Worm (Caenorhabditis elegans) whole organism, young adult: ENCODE measurements around the gene Y32B12C.1.

ENCODE experiments used
- F22D6.2 ChIP-seq: sonication (generic microtip); optimal IDR thresholded peaks from 2 replicates; lab custom pipeline; 2016; ENCODE audit warnings: mild to moderate bottlenecking, missing genetic modification characterization, missing compliant biosample characterization
- F49E8.2 ChIP-seq: sonication (generic microtip); optimal IDR thresholded peaks from 3 replicates; lab custom pipeline; 2017; ENCODE audit warnings: missing genetic modification characterization, mild to moderate bottlenecking, missing compliant biosample characterization, antibody characterized with exemption, moderate library complexity; ENCODE audit not compliant: insufficient read depth
- Y95B8A.8 ChIP-seq: fragments of 200-800 bp; sonication (Bioruptor generic); IDR thresholded peaks from 2 replicates; pipeline ENCODE4 v1.3.6; 2022; ENCODE audit warnings: missing genetic modification reagents, missing genetic modification characterization, missing compliant biosample characterization
- akir-1 ChIP-seq: fragments of 200-800 bp; sonication (Bioruptor generic); optimal IDR thresholded peaks from 2 replicates; lab custom pipeline; 2018; ENCODE audit warnings: mild to moderate bottlenecking, missing genetic modification characterization, moderate library complexity, missing compliant biosample characterization
- cebp-2 ChIP-seq: fragments of 200-800 bp; sonication (Bioruptor generic); IDR thresholded peaks from 2 replicates; pipeline ENCODE4 v1.3.6; 2022; ENCODE audit warnings: missing genetic modification characterization, missing compliant biosample characterization
- ceh-100 ChIP-seq: fragments of 200-800 bp; sonication (Bioruptor generic); IDR thresholded peaks from 2 replicates; pipeline ENCODE4 v1.3.6; 2022; ENCODE audit warnings: missing genetic modification reagents, missing genetic modification characterization, missing compliant biosample characterization
- ets-4 ChIP-seq: fragments of 200-800 bp; sonication (Bioruptor generic); optimal IDR thresholded peaks from 2 replicates; lab custom pipeline; 2018; ENCODE audit warnings: mild to moderate bottlenecking, missing genetic modification characterization, missing compliant biosample characterization
- fkh-3 ChIP-seq: sonication (generic microtip); optimal IDR thresholded peaks from 2 replicates; lab custom pipeline; 2016; ENCODE audit warnings: mild to moderate bottlenecking, missing genetic modification characterization, missing compliant biosample characterization
- him-1 ChIP-seq: sonication (generic microtip); optimal IDR thresholded peaks from 2 replicates; lab custom pipeline; 2016; ENCODE audit warnings: missing genotype, missing genetic modification reagents, missing genetic modification characterization, missing compliant biosample characterization
- lin-35 ChIP-seq, 3 experiments: fragments of 150-350 bp in 2 of 3; sonication (generic microtip) in 1 of 3; optimal IDR thresholded peaks; 2 replicates each; lab custom pipeline; 2014 to 2018; ENCODE audit warnings: missing biosample characterization in 3 of 3, missing genetic modification characterization in 3 of 3, missing genetic modification reagents in 3 of 3
- pha-4 ChIP-seq: fragments of 150-350 bp; sonication (generic microtip); optimal IDR thresholded peaks from 2 replicates; lab custom pipeline; 2014; ENCODE audit warnings: missing biosample characterization, missing genetic modification reagents, missing genetic modification characterization
- repo-1 ChIP-seq: sonication (generic microtip); optimal IDR thresholded peaks from 2 replicates; lab custom pipeline; 2017; ENCODE audit warnings: mild to moderate bottlenecking, missing genetic modification characterization, missing compliant biosample characterization
- snpc-4 ChIP-seq, 5 experiments: fragments of 150-350 bp in 1 of 5; sonication (generic microtip) in 4 of 5; optimal IDR thresholded peaks; 2 replicates each; lab custom pipeline; 2014 to 2018; ENCODE audit warnings: missing genetic modification characterization in 5 of 5, missing biosample characterization in 3 of 5, antibody characterized with exemption in 2 of 5, mild to moderate bottlenecking in 2 of 5, missing compliant biosample characterization in 2 of 5, missing genotype in 2 of 5, moderate library complexity in 2 of 5, missing genetic modification reagents in 1 of 5
- tbp1 ChIP-seq: fragments of 200-800 bp; sonication (Bioruptor generic); optimal IDR thresholded peaks from 2 replicates; lab custom pipeline; 2018; ENCODE audit warnings: mild to moderate bottlenecking, missing genetic modification characterization, missing compliant biosample characterization

- TF ChIP-seq Y95B8A.8 (GFP tag; lab: Robert Waterston, UW) (no peak), ceh-100 (no peak), F49E8.2 (tag; lab: Kevin White, UChicago) (no peak), fkh-3 (tag; lab: Kevin White, UChicago) (no peak), F22D6.2 (tag; lab: Kevin White, UChicago) (no peak), akir-1 (no peak), repo-1 (tag; lab: Kevin White, UChicago) (no peak), pha-4 (no peak), snpc-4 (GFP tag; optimal IDR thresholded peaks at IDR 0.05; lab: Kevin White, UChicago) (no peak), snpc-4 (tag; optimal IDR thresholded peaks at IDR 0.05; lab: Kevin White, UChicago) (no peak), cebp-2 (GFP tag; lab: Robert Waterston, UW) (no peak), lin-35 (GFP tag; optimal IDR thresholded peaks at IDR 0.05; lab: Kevin White, UChicago) (no peak), tbp1 (GFP tag; lab: Kevin White, UChicago) (no peak), him-1 (tag; lab: Kevin White, UChicago) (no peak), ets-4 (GFP tag; lab: Kevin White, UChicago) (no peak)
These were observed 11.0 kb downstream of the Y32B12C.1 start, which contains the start of gene Y70C5A.4 for ce11 chrV:16617462-16617861.
